Worm (Caenorhabditis elegans): ENCODE measurements around the gene C05D9.7.

- TF ChIP-seq ztf-11 (tag; optimal IDR thresholded peaks at IDR 0.05) (no peak), blmp-1 (tag; optimal IDR thresholded peaks at IDR 0.05; ENCODE audit: insufficient read depth) (no peak), fos-1 (tag; optimal IDR thresholded peaks at IDR 0.05) (no peak), ceh-16 (tag; optimal IDR thresholded peaks at IDR 0.05) (no peak), elt-3 (tag; optimal IDR thresholded peaks at IDR 0.05) (no peak)
Measured at ce11 chrX:1089133-1089532, 30.1 kb downstream of the C05D9.7 start.

All from whole organism, L2 larva.